Fruit fly (Drosophila melanogaster) whole organism: Measurements from ENCODE around the gene CG13060.

Source experiments
- CG8478 ChIP-seq: fragments of >200 bp; optimal IDR thresholded peaks from 2 replicates; lab custom pipeline; 2018; ENCODE audit warnings: inconsistent platforms
- Dll ChIP-seq: fragments of >200 bp; optimal IDR thresholded peaks from 2 replicates; lab custom pipeline; 2017
- EcR ChIP-seq, 2 experiments: fragments of >200 bp; optimal IDR thresholded peaks; 2 replicates each; lab custom pipeline; 2017; ENCODE audit warnings: missing biosample characterization in 2 of 2, missing genetic modification characterization in 2 of 2, missing genetic modification reagents in 2 of 2
- pan ChIP-seq: fragments of >200 bp; optimal IDR thresholded peaks from 2 replicates; lab custom pipeline; 2017
- psq ChIP-seq: fragments of >200 bp; optimal IDR thresholded peaks from 2 replicates; lab custom pipeline; 2017
- usp ChIP-seq: fragments of >200 bp; optimal IDR thresholded peaks from 2 replicates; lab custom pipeline; 2017; ENCODE audit warnings: missing biosample characterization, missing genetic modification characterization, mixed read lengths

Gene CG13060

dm6 chr3L:16313985-16314384 is 5.7 kb upstream of the CG13060 start, which contains the start of gene CG13062:
CG13062 (plus strand) TSS chr3L:16314285.
- TF ChIP-seq Dll (lab: Kevin White, UChicago): no peak
- no peak for TF ChIP-seq psq (lab: Kevin White, UChicago)
- TF ChIP-seq usp: no peak
- TF ChIP-seq CG8478 (lab: Kevin White, UChicago): no peak
- TF ChIP-seq pan (lab: Kevin White, UChicago): no peak
- no peak for TF ChIP-seq EcR (GFP tag; optimal IDR thresholded peaks at IDR 0.05; lab: Kevin White, UChicago)

- TF ChIP-seq CG8478 (lab: Kevin White, UChicago) (no peak), psq (lab: Kevin White, UChicago) (no peak), EcR (GFP tag; optimal IDR thresholded peaks at IDR 0.05; lab: Kevin White, UChicago) (no peak), Dll (lab: Kevin White, UChicago) (no peak), usp (no peak), pan (lab: Kevin White, UChicago) (no peak)
Observed at dm6 chr3L:16317724-16318123, 1.9 kb upstream of the CG13060 start, which contains the start of gene Nplp3. Nplp3 (plus strand) TSS chr3L:16318024.

- TF ChIP-seq psq (lab: Kevin White, UChicago) (no peak), CG8478 (lab: Kevin White, UChicago) (no peak), EcR (GFP tag; optimal IDR thresholded peaks at IDR 0.05; lab: Kevin White, UChicago) (no peak), usp (no peak), pan (lab: Kevin White, UChicago) (no peak), Dll (lab: Kevin White, UChicago) (no peak)
Observed at dm6 chr3L:16321172-16321571, 1.5 kb downstream of the CG13060 start, which contains the start of gene CG42718. CG42718 (minus strand) TSS chr3L:16321272.

- TF ChIP-seq EcR (GFP tag; optimal IDR thresholded peaks at IDR 0.05; lab: Kevin White, UChicago) (no peak), pan (lab: Kevin White, UChicago) (no peak), usp (no peak), Dll (lab: Kevin White, UChicago) (no peak), psq (lab: Kevin White, UChicago) (no peak), CG8478 (lab: Kevin White, UChicago) (no peak)
Observed at dm6 chr3L:16323372-16323771, 3.7 kb downstream of the CG13060 start, which contains the start of gene CG13059. CG13059 (plus strand) TSS chr3L:16323672.

- TF ChIP-seq usp: no peak
- no peak for TF ChIP-seq pan (lab: Kevin White, UChicago)
- TF ChIP-seq psq (lab: Kevin White, UChicago): no peak
- TF ChIP-seq EcR (GFP tag; optimal IDR thresholded peaks at IDR 0.05; lab: Kevin White, UChicago): no peak
- no peak for TF ChIP-seq CG8478 (lab: Kevin White, UChicago)
- TF ChIP-seq Dll (lab: Kevin White, UChicago): no peak
Observed at dm6 chr3L:16326657-16327056, 7.0 kb downstream of the CG13060 start, which contains the start of the genes CG13040 and CG13039. CG13040 (minus strand) TSS chr3L:16326757. CG13039 (minus strand) TSS chr3L:16326762.

- no peak for TF ChIP-seq pan (lab: Kevin White, UChicago)
- TF ChIP-seq CG8478 (lab: Kevin White, UChicago): no peak
- no peak for TF ChIP-seq EcR (GFP tag; optimal IDR thresholded peaks at IDR 0.05; lab: Kevin White, UChicago)
- no peak for TF ChIP-seq usp
- TF ChIP-seq Dll (lab: Kevin White, UChicago): no peak
Observed at dm6 chr3L:16327776-16328175, 8.1 kb downstream of the CG13060 start, which contains the start of gene CG13038. CG13038 (minus strand) TSS chr3L:16327893.

dm6 chr3L:16328207-16328891 is 8.7 kb downstream of the CG13060 start, which contains the start of gene CG13058:
CG13058 (plus strand) TSS chr3L:16328841.
- TF ChIP-seq usp: no peak
- TF ChIP-seq psq (lab: Kevin White, UChicago): no peak
- no peak for TF ChIP-seq EcR (GFP tag; optimal IDR thresholded peaks at IDR 0.05; lab: Kevin White, UChicago)
- no peak for TF ChIP-seq Dll (lab: Kevin White, UChicago)
- no peak for TF ChIP-seq CG8478 (lab: Kevin White, UChicago)
- TF ChIP-seq pan (lab: Kevin White, UChicago): no peak

dm6 chr3L:16329495-16329894 is 9.8 kb downstream of the CG13060 start, which contains the start of gene CG33061:
CG33061 (plus strand) TSS chr3L:16329795.
- TF ChIP-seq CG8478 (lab: Kevin White, UChicago): no peak
- TF ChIP-seq usp: no peak
- TF ChIP-seq psq (lab: Kevin White, UChicago): no peak
- TF ChIP-seq Dll (lab: Kevin White, UChicago): no peak
- no peak for TF ChIP-seq EcR (GFP tag; optimal IDR thresholded peaks at IDR 0.05; lab: Kevin White, UChicago)
- TF ChIP-seq pan (lab: Kevin White, UChicago): no peak

dm6 chr3L:16330740-16331139 is 11.1 kb downstream of the CG13060 start, which contains the start of gene CG33060:
CG33060 (plus strand) TSS chr3L:16331040.
- TF ChIP-seq EcR (GFP tag; optimal IDR thresholded peaks at IDR 0.05; lab: Kevin White, UChicago) (no peak), CG8478 (lab: Kevin White, UChicago) (no peak), Dll (lab: Kevin White, UChicago) (no peak), pan (lab: Kevin White, UChicago) (no peak), usp (no peak), psq (lab: Kevin White, UChicago) (no peak)

- no peak for TF ChIP-seq Dll (lab: Kevin White, UChicago)
- no peak for TF ChIP-seq usp
- no peak for TF ChIP-seq CG8478 (lab: Kevin White, UChicago)
- TF ChIP-seq EcR (GFP tag; optimal IDR thresholded peaks at IDR 0.05; lab: Kevin White, UChicago): no peak
Observed at dm6 chr3L:16331633-16332032, 12.0 kb downstream of the CG13060 start, which contains the start of gene retinin. retinin (plus strand) TSS chr3L:16331933.

- TF ChIP-seq usp (no peak), Dll (lab: Kevin White, UChicago) (no peak), pan (lab: Kevin White, UChicago) (no peak), CG8478 (lab: Kevin White, UChicago) (no peak), EcR (GFP tag; optimal IDR thresholded peaks at IDR 0.05; lab: Kevin White, UChicago) (no peak), psq (lab: Kevin White, UChicago) (no peak)
Observed at dm6 chr3L:16333013-16333412, 13.4 kb downstream of the CG13060 start, which contains the start of gene CG13056. CG13056 (plus strand) TSS chr3L:16333313.
